Fruit fly (Drosophila melanogaster) whole organism, wandering third instar larva: ENCODE data around the gene His4r.

Source experiments
- Abd-B ChIP-seq: fragments of >200 bp; optimal IDR thresholded peaks from 2 replicates; lab custom pipeline; 2017; ENCODE audit warnings: missing biosample characterization, missing genetic modification characterization
- CG32264 ChIP-seq: fragments of 200-800 bp; sonication (Bioruptor generic); optimal IDR thresholded peaks from 2 replicates; lab custom pipeline; 2016; ENCODE audit warnings: missing biosample characterization, missing genetic modification characterization
- CG9705 ChIP-seq: fragments of 200-800 bp; sonication (Bioruptor generic); optimal IDR thresholded peaks from 2 replicates; lab custom pipeline; 2018; ENCODE audit warnings: missing biosample characterization, mild to moderate bottlenecking, missing genetic modification characterization
- Dfd ChIP-seq: fragments of >200 bp; optimal IDR thresholded peaks from 2 replicates; lab custom pipeline; 2017; ENCODE audit warnings: missing biosample characterization, missing genetic modification characterization
- Dif ChIP-seq: fragments of 200-275, 200-300 bp; sonication (Bioruptor generic); optimal IDR thresholded peaks from 2 replicates; lab custom pipeline; 2018; ENCODE audit warnings: missing biosample characterization, missing genetic modification characterization; ENCODE audit not compliant: partially characterized antibody
- HLH106 ChIP-seq: fragments of 200-800 bp; optimal IDR thresholded peaks from 3 replicates; lab custom pipeline; 2019; ENCODE audit warnings: missing biosample characterization, mild to moderate bottlenecking, missing genetic modification characterization, moderate library complexity
- Hnf4 ChIP-seq: fragments of 200-800 bp; sonication (Bioruptor generic); optimal IDR thresholded peaks from 2 replicates; lab custom pipeline; 2016; ENCODE audit warnings: missing biosample characterization, mild to moderate bottlenecking, missing genetic modification characterization
- Hr78 ChIP-seq: fragments of >200 bp; optimal IDR thresholded peaks from 2 replicates; lab custom pipeline; 2017; ENCODE audit warnings: missing biosample characterization, missing genetic modification characterization
- Hr83 ChIP-seq: fragments of 200-300 bp; sonication (Bioruptor generic); optimal IDR thresholded peaks from 2 replicates; lab custom pipeline; 2016; ENCODE audit warnings: missing biosample characterization, mild to moderate bottlenecking, missing genetic modification characterization, moderate library complexity; ENCODE audit not compliant: poor library complexity, severe bottlenecking
- Jra ChIP-seq: sonication (Bioruptor generic); optimal IDR thresholded peaks from 2 replicates; lab custom pipeline; 2016; ENCODE audit warnings: missing biosample characterization, missing genetic modification characterization
- Mio ChIP-seq: sonication (Bioruptor generic); optimal IDR thresholded peaks from 2 replicates; lab custom pipeline; 2016; ENCODE audit warnings: missing biosample characterization, missing genetic modification characterization
- Myc ChIP-seq: fragments of >200 bp; optimal IDR thresholded peaks from 2 replicates; lab custom pipeline; 2017
- N ChIP-seq: fragments of >200 bp; optimal IDR thresholded peaks from 2 replicates; lab custom pipeline; 2018; ENCODE audit warnings: missing biosample characterization, missing external identifiers, missing genetic modification characterization
- OdsH ChIP-seq: fragments of 200-800 bp; sonication (Bioruptor generic); optimal IDR thresholded peaks from 2 replicates; lab custom pipeline; 2016; ENCODE audit warnings: missing biosample characterization, mild to moderate bottlenecking, missing genetic modification characterization
- Rel ChIP-seq, 2 experiments: fragments of 200-800 bp; sonication (Bioruptor generic) in 1 of 2; optimal IDR thresholded peaks; 2 replicates in 1 of 2; 3 replicates in 1 of 2; lab custom pipeline; 2016 to 2019; ENCODE audit warnings: mild to moderate bottlenecking in 2 of 2, missing biosample characterization in 2 of 2, missing genetic modification characterization in 2 of 2, moderate library complexity in 1 of 2
- Sp1 ChIP-seq: fragments of 200-800 bp; sonication (Bioruptor generic); optimal IDR thresholded peaks from 3 replicates; lab custom pipeline; 2019; ENCODE audit warnings: missing biosample characterization, mild to moderate bottlenecking, missing genetic modification characterization, moderate library complexity
- Vsx2 ChIP-seq: fragments of 200-300, 225-300 bp; sonication (Bioruptor generic); optimal IDR thresholded peaks from 2 replicates; lab custom pipeline; 2018; ENCODE audit warnings: missing biosample characterization, missing genetic modification characterization; ENCODE audit not compliant: partially characterized antibody
- br ChIP-seq: fragments of 200-800 bp; sonication (Bioruptor generic); optimal IDR thresholded peaks from 2 replicates; lab custom pipeline; 2016; ENCODE audit warnings: missing biosample characterization, missing genetic modification characterization
- brk ChIP-seq: fragments of 200-800 bp; sonication (Bioruptor generic); optimal IDR thresholded peaks from 2 replicates; lab custom pipeline; 2016; ENCODE audit warnings: missing biosample characterization, mild to moderate bottlenecking, missing genetic modification characterization
- dl ChIP-seq, 2 experiments: fragments of 175-275, 200-275 bp in 1 of 2; fragments of 200-275 bp in 1 of 2; sonication (Bioruptor generic); optimal IDR thresholded peaks; lab custom pipeline; 2018; ENCODE audit warnings: mild to moderate bottlenecking in 2 of 2, missing biosample characterization in 2 of 2, missing genetic modification characterization in 2 of 2, moderate library complexity in 2 of 2; ENCODE audit not compliant: partially characterized antibody in 2 of 2, insufficient read depth in 1 of 2
- dmrt93B ChIP-seq: fragments of 200-800 bp; sonication (Bioruptor generic); optimal IDR thresholded peaks from 2 replicates; lab custom pipeline; 2018; ENCODE audit warnings: missing biosample characterization, mild to moderate bottlenecking, missing genetic modification characterization
- dsf ChIP-seq: sonication (Bioruptor generic); optimal IDR thresholded peaks from 2 replicates; lab custom pipeline; 2016; ENCODE audit warnings: missing biosample characterization, missing genetic modification characterization, borderline replicate concordance
- ey ChIP-seq: fragments of 200-800 bp; sonication (Bioruptor generic); optimal IDR thresholded peaks from 2 replicates; lab custom pipeline; 2016; ENCODE audit warnings: missing biosample characterization, missing genetic modification characterization
- foxo ChIP-seq, 2 experiments: fragments of 200-800 bp; sonication (Bioruptor generic); optimal IDR thresholded peaks; 2 replicates in 1 of 2; 3 replicates in 1 of 2; lab custom pipeline; 2016 to 2017; ENCODE audit warnings: missing biosample characterization in 2 of 2, missing genetic modification characterization in 2 of 2
- fru ChIP-seq: fragments of 200-800 bp; sonication (Bioruptor generic); optimal IDR thresholded peaks from 3 replicates; lab custom pipeline; 2016; ENCODE audit warnings: missing biosample characterization, mild to moderate bottlenecking, missing genetic modification characterization
- h ChIP-seq: fragments of 200-800 bp; sonication (Bioruptor generic); optimal IDR thresholded peaks from 3 replicates; lab custom pipeline; 2016; ENCODE audit warnings: missing biosample characterization, mild to moderate bottlenecking, missing genetic modification characterization
- jim ChIP-seq: fragments of 175-275, 200-325 bp; sonication (Bioruptor generic); optimal IDR thresholded peaks from 2 replicates; lab custom pipeline; 2016; ENCODE audit warnings: missing biosample characterization, mild to moderate bottlenecking, missing genetic modification characterization
- lola ChIP-seq: fragments of >200 bp; optimal IDR thresholded peaks from 2 replicates; lab custom pipeline; 2017; ENCODE audit warnings: missing biosample characterization, missing genetic modification characterization
- pan ChIP-seq: fragments of >200 bp; optimal IDR thresholded peaks from 2 replicates; lab custom pipeline; 2017
- psq ChIP-seq: fragments of 200-800 bp; sonication (Bioruptor generic); optimal IDR thresholded peaks from 3 replicates; lab custom pipeline; 2017; ENCODE audit warnings: missing biosample characterization, mild to moderate bottlenecking, missing genetic modification characterization, moderate library complexity
- rgr ChIP-seq: fragments of 200-800 bp; sonication (Bioruptor generic); optimal IDR thresholded peaks from 3 replicates; lab custom pipeline; 2016; ENCODE audit warnings: missing biosample characterization, mild to moderate bottlenecking, missing genetic modification characterization
- sage ChIP-seq: fragments of 200-800 bp; sonication (Bioruptor generic); optimal IDR thresholded peaks from 2 replicates; lab custom pipeline; 2016; ENCODE audit warnings: missing biosample characterization, mild to moderate bottlenecking, missing genetic modification characterization
- sv ChIP-seq: fragments of 200-800 bp; sonication (Bioruptor generic); optimal IDR thresholded peaks from 3 replicates; lab custom pipeline; 2016; ENCODE audit warnings: missing biosample characterization, missing genetic modification characterization
- tai ChIP-seq: sonication (Bioruptor generic); optimal IDR thresholded peaks from 2 replicates; lab custom pipeline; 2016; ENCODE audit warnings: missing biosample characterization, missing genetic modification characterization
- usp ChIP-seq: fragments of >200 bp; optimal IDR thresholded peaks from 2 replicates; lab custom pipeline; 2017; ENCODE audit warnings: missing biosample characterization, missing genetic modification characterization
- woc ChIP-seq: sonication (Bioruptor generic); optimal IDR thresholded peaks from 2 replicates; lab custom pipeline; 2016; ENCODE audit warnings: missing biosample characterization, mild to moderate bottlenecking, missing genetic modification characterization

The His4r gene

dm6 chr3R:14622571-14622970 lies 3.0 kb upstream of the His4r start:
- TF ChIP-seq usp (GFP tag; lab: Kevin White, UChicago) = no peak
- TF ChIP-seq OdsH = no peak
- no peak for TF ChIP-seq N (GFP tag; lab: Kevin White, UChicago)
- TF ChIP-seq psq = peak; percentile 21
- no peak for TF ChIP-seq lola

dm6 chr3R:14624088-14624619 lies 1.4 kb upstream of the His4r start:
- TF ChIP-seq jim (GFP tag; lab: Kevin White, UChicago) (no peak), foxo (GFP tag; optimal IDR thresholded peaks at IDR 0.05; lab: Kevin White, UChicago) (peak in 1 of 2 experiments; percentile 75), Hr78 (GFP tag; lab: Kevin White, UChicago) (no peak), fru (peak; percentile 83), rgr (GFP tag; lab: Kevin White, UChicago) (peak; percentile 80), Hnf4 (GFP tag; lab: Kevin White, UChicago) (peak; percentile 57), Hr83 (GFP tag; lab: Kevin White, UChicago) (no peak), dmrt93B (peak; percentile 60), Abd-B (GFP tag; lab: Kevin White, UChicago) (no peak), Vsx2 (no peak), Mio (GFP tag; lab: Kevin White, UChicago) (no peak), dsf (GFP tag; lab: Kevin White, UChicago) (peak; percentile 9), tai (no peak), Dfd (no peak), brk (no peak), woc (peak; percentile 69), Rel (GFP tag; optimal IDR thresholded peaks at IDR 0.05; lab: Kevin White, UChicago) (no peak), Rel (tag; optimal IDR thresholded peaks at IDR 0.05; lab: Kevin White, UChicago) (no peak), Jra (no peak), CG9705 (GFP tag; lab: Kevin White, UChicago) (no peak), br (peak; percentile 75), CG32264 (GFP tag; lab: Kevin White, UChicago) (peak; percentile 5), ey (GFP tag; lab: Kevin White, UChicago) (peak; percentile 78), Dif (GFP tag; lab: Kevin White, UChicago) (peak; percentile 36), usp (GFP tag; lab: Kevin White, UChicago) (no peak), lola (no peak), Sp1 (GFP tag; lab: Kevin White, UChicago) (peak; percentile 75), dl (GFP tag; optimal IDR thresholded peaks at IDR 0.05; lab: Kevin White, UChicago; ENCODE audit: insufficient read depth in 1 of 2, partially characterized antibody in 2 of 2) (peak; percentile 37 to 58), OdsH (peak; percentile 76), psq (peak; percentile 45), Myc (lab: Kevin White, UChicago) (no peak), sage (peak; percentile 28), h (GFP tag; lab: Kevin White, UChicago) (peak; percentile 84), sv (GFP tag; lab: Kevin White, UChicago) (peak; percentile 11), HLH106 (tag; lab: Kevin White, UChicago) (peak; percentile 64), pan (lab: Kevin White, UChicago) (no peak)
- TF ChIP-seq, all 38 proteins: peak for 19

- TF ChIP-seq fru (peak; percentile 31), ey (GFP tag; lab: Kevin White, UChicago) (no peak), brk (peak; percentile 26), foxo (GFP tag; optimal IDR thresholded peaks at IDR 0.05; lab: Kevin White, UChicago) (peak in 1 of 2 experiments; percentile 0)
These were observed 884 bp upstream of the His4r start for dm6 chr3R:14624671-14625070.

dm6 chr3R:14626781-14627180 lies 1.2 kb downstream of the His4r start:
- TF ChIP-seq Rel (GFP tag; optimal IDR thresholded peaks at IDR 0.05; lab: Kevin White, UChicago) (no peak), Rel (tag; optimal IDR thresholded peaks at IDR 0.05; lab: Kevin White, UChicago) (peak; percentile 56), Sp1 (GFP tag; lab: Kevin White, UChicago) (no peak)
